Worm (Caenorhabditis elegans) whole organism, L3 larva: ENCODE results near the gene acbp-5.

ENCODE experiments used
- R02D3.7 ChIP-seq: fragments of 150-350 bp; optimal IDR thresholded peaks from 2 replicates; lab custom pipeline; 2014; ENCODE audit warnings: missing biosample characterization, missing genetic modification characterization
- ZK546.5 ChIP-seq: sonication (generic microtip); optimal IDR thresholded peaks from 2 replicates; lab custom pipeline; 2017; ENCODE audit warnings: missing biosample characterization, missing genetic modification characterization
- aly-2 ChIP-seq: fragments of 150-350 bp; optimal IDR thresholded peaks from 2 replicates; lab custom pipeline; 2014; ENCODE audit warnings: missing biosample characterization, missing genetic modification characterization
- ama-1 ChIP-seq: fragments of 150-350 bp; optimal IDR thresholded peaks from 2 replicates; lab custom pipeline; 2018
- ceh-28 ChIP-seq: fragments of 150-350 bp; optimal IDR thresholded peaks from 2 replicates; lab custom pipeline; 2014; ENCODE audit warnings: missing biosample characterization, missing genetic modification reagents, missing genetic modification characterization
- ceh-9 ChIP-seq: sonication (generic microtip); optimal IDR thresholded peaks from 2 replicates; lab custom pipeline; 2018; ENCODE audit warnings: missing biosample characterization, missing genetic modification characterization
- egl-27 ChIP-seq: sonication (generic microtip); optimal IDR thresholded peaks from 4 replicates; lab custom pipeline; 2017; ENCODE audit warnings: missing biosample characterization, missing genetic modification reagents, missing genetic modification characterization
- egl-5 ChIP-seq: fragments of 150-350 bp; optimal IDR thresholded peaks from 2 replicates; lab custom pipeline; 2017; ENCODE audit warnings: missing biosample characterization, missing genetic modification reagents, missing genetic modification characterization, inconsistent platforms
- elt-1 ChIP-seq: fragments of 150-350 bp; optimal IDR thresholded peaks from 2 replicates; lab custom pipeline; 2014; ENCODE audit warnings: missing biosample characterization, missing genetic modification characterization
- elt-2 ChIP-seq: sonication (generic microtip); optimal IDR thresholded peaks from 2 replicates; lab custom pipeline; 2016; ENCODE audit warnings: missing genetic modification reagents, mild to moderate bottlenecking, missing genetic modification characterization, missing compliant biosample characterization
- elt-3 ChIP-seq, 3 experiments: fragments of 150-350 bp in 1 of 3; sonication (generic microtip) in 2 of 3; optimal IDR thresholded peaks; 2 replicates in 2 of 3; 4 replicates in 1 of 3; lab custom pipeline; 2014 to 2017; ENCODE audit warnings: missing biosample characterization in 3 of 3, missing genetic modification characterization in 3 of 3
- eor-1 ChIP-seq, 2 experiments: fragments of 150-350 bp; optimal IDR thresholded peaks; 2 replicates each; lab custom pipeline; 2014 to 2018; ENCODE audit warnings: missing biosample characterization in 2 of 2, missing genetic modification characterization in 2 of 2
- fkh-10 ChIP-seq: sonication (generic microtip); optimal IDR thresholded peaks from 2 replicates; lab custom pipeline; 2017; ENCODE audit warnings: missing biosample characterization, missing genetic modification reagents, missing genetic modification characterization
- fkh-2 ChIP-seq: fragments of 150-350 bp; optimal IDR thresholded peaks from 2 replicates; lab custom pipeline; 2014; ENCODE audit warnings: missing biosample characterization, missing genetic modification reagents, missing genetic modification characterization
- fos-1 ChIP-seq: fragments of 150-350 bp; optimal IDR thresholded peaks from 2 replicates; lab custom pipeline; 2014; ENCODE audit warnings: missing biosample characterization, missing genetic modification characterization
- hmg-11 ChIP-seq: sonication (generic microtip); optimal IDR thresholded peaks from 2 replicates; lab custom pipeline; 2016; ENCODE audit warnings: missing genetic modification characterization, missing compliant biosample characterization
- jun-1 ChIP-seq: fragments of 150-350 bp; optimal IDR thresholded peaks from 2 replicates; lab custom pipeline; 2014; ENCODE audit warnings: missing biosample characterization, missing genetic modification reagents, missing genetic modification characterization
- lin-15B ChIP-seq: fragments of 150-350 bp; optimal IDR thresholded peaks from 2 replicates; lab custom pipeline; 2014; ENCODE audit warnings: missing biosample characterization, missing genetic modification characterization
- lin-39 ChIP-seq: fragments of 150-350 bp; optimal IDR thresholded peaks from 2 replicates; lab custom pipeline; 2018; ENCODE audit warnings: missing biosample characterization, missing genetic modification reagents, missing genetic modification characterization
- mdl-1 ChIP-seq: fragments of 150-350 bp; optimal IDR thresholded peaks from 2 replicates; lab custom pipeline; 2014; ENCODE audit warnings: missing biosample characterization, missing genetic modification characterization
- mml-1 ChIP-seq: fragments of 150-350 bp; sonication (generic microtip); optimal IDR thresholded peaks from 3 replicates; lab custom pipeline; 2014; ENCODE audit warnings: missing biosample characterization, missing genetic modification characterization
- nfya-1 ChIP-seq: sonication (generic microtip); optimal IDR thresholded peaks from 2 replicates; lab custom pipeline; 2017; ENCODE audit warnings: missing genetic modification characterization, mild to moderate bottlenecking, missing compliant biosample characterization, antibody characterized with exemption, moderate library complexity; ENCODE audit not compliant: insufficient read depth
- nhr-11 ChIP-seq: fragments of 150-350 bp; optimal IDR thresholded peaks from 2 replicates; lab custom pipeline; 2014; ENCODE audit warnings: missing biosample characterization, missing genetic modification characterization
- nhr-12 ChIP-seq: fragments of 150-350 bp; optimal IDR thresholded peaks from 2 replicates; lab custom pipeline; 2014; ENCODE audit warnings: missing biosample characterization, missing genetic modification characterization
- nhr-23 ChIP-seq: fragments of 150-350 bp; optimal IDR thresholded peaks from 2 replicates; lab custom pipeline; 2014; ENCODE audit warnings: missing biosample characterization, missing genetic modification reagents, missing genetic modification characterization
- nhr-25 ChIP-seq: sonication (generic microtip); optimal IDR thresholded peaks from 2 replicates; lab custom pipeline; 2017; ENCODE audit warnings: missing biosample characterization, missing genetic modification characterization
- nhr-28 ChIP-seq: fragments of 150-350 bp; optimal IDR thresholded peaks from 2 replicates; lab custom pipeline; 2014; ENCODE audit warnings: missing biosample characterization, missing genetic modification characterization
- pha-4 ChIP-seq: fragments of 150-350 bp; optimal IDR thresholded peaks from 2 replicates; lab custom pipeline; 2014; ENCODE audit warnings: missing biosample characterization, missing genetic modification reagents, missing genetic modification characterization
- sea-2 ChIP-seq: fragments of 150-350 bp; sonication (generic microtip); optimal IDR thresholded peaks from 4 replicates; lab custom pipeline; 2014; ENCODE audit warnings: missing biosample characterization, missing genetic modification reagents, missing genetic modification characterization
- snpc-4 ChIP-seq: fragments of 150-350 bp; optimal IDR thresholded peaks from 2 replicates; lab custom pipeline; 2014; ENCODE audit warnings: missing biosample characterization, missing genetic modification characterization
- unc-62 ChIP-seq: fragments of 150-350 bp; sonication (generic microtip); optimal IDR thresholded peaks from 4 replicates; lab custom pipeline; 2014; ENCODE audit warnings: missing biosample characterization, missing genetic modification reagents, missing genetic modification characterization
- zag-1 ChIP-seq: fragments of 150-350 bp; optimal IDR thresholded peaks from 2 replicates; lab custom pipeline; 2014; ENCODE audit warnings: missing biosample characterization, missing genetic modification characterization
- ztf-11 ChIP-seq: fragments of 150-350 bp; optimal IDR thresholded peaks from 2 replicates; lab custom pipeline; 2014; ENCODE audit warnings: missing biosample characterization, missing genetic modification characterization
- ztf-4 ChIP-seq: fragments of 150-350 bp; optimal IDR thresholded peaks from 2 replicates; lab custom pipeline; 2014; ENCODE audit warnings: missing biosample characterization, missing genetic modification characterization

Gene acbp-5

DNA sequence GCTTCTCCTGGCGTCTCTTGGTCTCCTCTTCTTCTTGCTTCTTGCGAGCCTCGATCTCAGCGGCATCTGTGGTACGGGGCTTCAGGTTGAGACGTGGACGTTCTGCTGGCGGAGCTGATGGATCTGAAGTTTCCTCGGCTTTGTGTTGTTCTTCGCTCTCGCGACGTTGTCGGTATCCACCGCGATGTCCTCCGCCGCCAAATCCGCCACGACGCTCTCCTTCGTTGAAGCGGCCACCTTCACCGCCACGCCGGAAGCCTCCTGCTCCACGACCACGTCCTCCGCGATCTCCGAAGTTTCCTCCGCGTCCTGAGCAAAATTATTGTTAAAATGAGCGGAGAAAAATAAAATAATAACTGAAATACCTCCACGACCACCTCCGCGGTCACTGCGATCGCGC is 1.3 kb upstream of the acbp-5 start:
- TF ChIP-seq nhr-23 (tag; lab: Kevin White, UChicago) (no peak), elt-2 (tag; lab: Kevin White, UChicago) (no peak), egl-5 (no peak), elt-3 (tag; optimal IDR thresholded peaks at IDR 0.05; lab: Kevin White, UChicago) (no peak), ztf-4 (tag; lab: Kevin White, UChicago) (no peak), ama-1 (lab: Kevin White, UChicago) (no peak)
- TF ChIP-seq, all 47 proteins: peak for 0

DNA sequence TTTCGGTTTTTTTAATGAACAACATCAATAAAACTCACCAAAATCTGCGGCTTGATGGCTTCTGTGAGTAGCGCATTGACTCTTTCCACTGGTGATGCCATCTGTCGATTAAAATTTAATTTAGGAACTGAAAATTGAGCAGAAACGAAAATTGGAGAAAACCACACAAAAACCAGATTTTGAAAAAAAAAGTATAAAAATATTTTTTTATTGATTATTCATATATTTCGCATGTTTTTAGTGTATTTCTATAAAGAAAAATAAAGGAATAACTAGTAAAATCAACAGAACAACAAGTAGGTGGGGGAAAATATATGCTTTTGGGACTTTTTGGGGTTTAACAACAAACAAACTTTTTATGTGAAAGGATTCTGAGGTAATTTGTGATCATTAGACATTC is 739 bp upstream of the acbp-5 start, which contains the start of gene T12D8.10:
Gene T12D8.10 (minus strand): TSS at position 101 of the 400 bp plus-strand sequence.
- TF ChIP-seq nhr-23 (tag; lab: Kevin White, UChicago), result no peak
- TF ChIP-seq lin-15B (tag; lab: Kevin White, UChicago), result no peak
- TF ChIP-seq nhr-28, result no peak
- TF ChIP-seq ZK546.5 (tag; lab: Kevin White, UChicago), result no peak
- TF ChIP-seq hmg-11 (tag; lab: Kevin White, UChicago), result no peak
- TF ChIP-seq mml-1 (tag; lab: Kevin White, UChicago), result no peak
- no peak for TF ChIP-seq fkh-10 (GFP tag; lab: Kevin White, UChicago)
- no peak for TF ChIP-seq fos-1 (tag; lab: Kevin White, UChicago)
- TF ChIP-seq eor-1 (tag; optimal IDR thresholded peaks at IDR 0.05; lab: Kevin White, UChicago), result no peak
- no peak for TF ChIP-seq elt-2 (tag; lab: Kevin White, UChicago)
- no peak for TF ChIP-seq nhr-12
- TF ChIP-seq zag-1 (tag; lab: Kevin White, UChicago), result no peak
- TF ChIP-seq pha-4 (tag; lab: Kevin White, UChicago), result no peak
- TF ChIP-seq unc-62 (GFP tag; lab: Kevin White, UChicago), result no peak
- TF ChIP-seq snpc-4, result no peak
- TF ChIP-seq ceh-28 (tag; lab: Kevin White, UChicago), result no peak
- no peak for TF ChIP-seq ztf-4 (tag; lab: Kevin White, UChicago)
- TF ChIP-seq elt-1 (tag; lab: Kevin White, UChicago), result no peak
- TF ChIP-seq ceh-9 (tag; lab: Kevin White, UChicago), result no peak
- no peak for TF ChIP-seq elt-3 (tag; optimal IDR thresholded peaks at IDR 0.05; lab: Kevin White, UChicago)
- TF ChIP-seq, all 47 proteins: peak for 0

DNA sequence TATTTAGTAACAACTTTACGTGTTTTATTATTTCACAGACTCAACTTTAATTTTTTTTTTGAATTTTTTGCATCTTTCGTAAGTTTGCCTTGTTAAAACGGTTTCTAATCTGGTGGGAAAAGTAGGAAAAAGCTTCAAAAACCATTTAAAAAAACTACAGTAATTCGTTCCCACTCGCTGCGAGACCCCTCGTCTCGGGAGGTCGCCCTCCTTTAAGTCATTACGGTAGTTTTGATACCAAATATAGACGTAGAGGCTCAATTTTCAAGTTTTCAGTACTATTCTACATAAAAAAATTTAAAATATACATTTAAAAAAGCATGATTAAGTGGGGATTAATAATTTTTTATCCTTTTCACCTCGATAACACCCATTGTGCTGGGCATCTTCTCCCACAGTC is 619 bp downstream of the acbp-5 start:
- TF ChIP-seq ceh-28 (tag; lab: Kevin White, UChicago), result no peak
- no peak for TF ChIP-seq mml-1 (tag; lab: Kevin White, UChicago)
- TF ChIP-seq ztf-11 (tag; lab: Kevin White, UChicago), result no peak
- TF ChIP-seq lin-39 (tag; lab: Kevin White, UChicago), result no peak
- TF ChIP-seq nhr-11 (tag; lab: Kevin White, UChicago), result no peak
- no peak for TF ChIP-seq R02D3.7 (tag; lab: Kevin White, UChicago)
- TF ChIP-seq nhr-12, result no peak
- no peak for TF ChIP-seq jun-1
- no peak for TF ChIP-seq nhr-25 (tag; lab: Kevin White, UChicago)
- TF ChIP-seq fkh-2 (tag; lab: Kevin White, UChicago), result no peak
- TF ChIP-seq ztf-4 (tag; lab: Kevin White, UChicago), result no peak
- TF ChIP-seq lin-15B (tag; lab: Kevin White, UChicago), result no peak
- TF ChIP-seq egl-27 (tag; lab: Kevin White, UChicago), result no peak
- no peak for TF ChIP-seq eor-1 (tag; optimal IDR thresholded peaks at IDR 0.05; lab: Kevin White, UChicago)
- TF ChIP-seq unc-62 (GFP tag; lab: Kevin White, UChicago), result no peak

DNA sequence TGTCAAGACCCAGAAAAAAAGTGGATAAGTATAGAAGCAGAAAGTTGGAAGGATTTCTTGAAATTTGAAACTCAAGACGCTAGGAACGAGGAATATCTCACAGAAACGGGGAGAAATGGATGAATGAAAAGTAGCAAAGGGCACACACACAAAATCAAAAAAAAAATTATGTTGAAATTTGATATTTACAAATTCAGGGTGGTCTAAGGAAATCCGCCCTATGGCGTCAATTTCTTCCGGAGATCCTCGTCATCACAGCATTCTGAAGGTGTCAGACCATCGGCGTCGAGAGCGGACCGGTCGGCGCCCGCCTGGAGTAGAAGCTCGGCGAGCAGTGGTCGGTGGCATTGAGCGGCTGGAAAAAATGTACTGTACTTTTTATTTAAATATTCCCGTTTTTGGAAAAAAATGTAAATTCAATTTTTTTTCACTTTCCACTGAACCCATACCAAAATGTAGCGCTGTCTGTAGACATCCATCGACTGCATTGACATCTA is 1.4 kb downstream of the acbp-5 start:
- no peak for TF ChIP-seq sea-2
- TF ChIP-seq eor-1 (tag; optimal IDR thresholded peaks at IDR 0.05; lab: Kevin White, UChicago), result no peak
- no peak for TF ChIP-seq mdl-1
- TF ChIP-seq elt-2 (tag; lab: Kevin White, UChicago), result no peak

DNA sequence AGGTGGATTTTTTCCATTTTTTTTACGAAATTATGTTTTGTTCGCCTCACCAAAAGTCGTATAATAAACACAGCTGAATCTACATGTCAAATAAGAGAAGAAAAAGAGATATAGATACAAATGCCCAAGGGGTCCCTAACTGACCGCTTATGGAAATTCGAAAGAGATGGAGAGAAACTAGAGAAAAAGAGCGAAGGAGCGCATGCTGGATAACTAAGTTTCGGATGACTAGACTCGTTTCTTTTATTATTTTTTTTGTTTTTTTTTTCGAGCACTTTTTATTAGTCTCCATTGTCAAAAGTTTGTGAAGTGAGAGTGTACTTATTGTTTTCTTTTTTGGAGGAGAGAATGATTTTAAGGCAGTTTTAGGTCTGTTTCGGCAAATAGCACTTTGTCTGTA is 3.8 kb downstream of the acbp-5 start:
- no peak for TF ChIP-seq pha-4 (tag; lab: Kevin White, UChicago)
- peak; percentile 44 for TF ChIP-seq nfya-1 (tag; lab: Kevin White, UChicago)
- peak; percentile 62 for TF ChIP-seq fkh-10 (GFP tag; lab: Kevin White, UChicago)
- no peak for TF ChIP-seq ztf-4 (tag; lab: Kevin White, UChicago)
- no peak for TF ChIP-seq mdl-1
- TF ChIP-seq aly-2 (tag; lab: Kevin White, UChicago), result no peak
